Worm (Caenorhabditis elegans) whole organism, L1 larva: Measurements from ENCODE around the gene K09B11.4.

ENCODE experiments used
- C04F5.9 ChIP-seq: sonication (generic microtip); optimal IDR thresholded peaks from 2 replicates; lab custom pipeline; 2016; ENCODE audit warnings: missing genetic modification characterization, missing compliant biosample characterization
- C16A3.4 ChIP-seq: fragments of 150-350 bp; optimal IDR thresholded peaks from 2 replicates; lab custom pipeline; 2014; ENCODE audit warnings: missing biosample characterization, missing genetic modification characterization
- C34B4.2 ChIP-seq: sonication (generic microtip); optimal IDR thresholded peaks from 2 replicates; lab custom pipeline; 2017; ENCODE audit warnings: mild to moderate bottlenecking, missing genetic modification characterization, missing compliant biosample characterization
- Y116A8C.19 ChIP-seq: sonication (generic microtip); optimal IDR thresholded peaks from 2 replicates; lab custom pipeline; 2016; ENCODE audit warnings: missing compliant biosample characterization, missing genetic modification characterization, borderline replicate concordance
- alr-1 ChIP-seq: fragments of 200-800 bp; sonication (Bioruptor generic); optimal IDR thresholded peaks from 2 replicates; lab custom pipeline; 2018; ENCODE audit warnings: borderline replicate concordance, mild to moderate bottlenecking, missing genetic modification characterization, missing compliant biosample characterization
- aly-2 ChIP-seq: fragments of 150-350 bp; optimal IDR thresholded peaks from 2 replicates; lab custom pipeline; 2014; ENCODE audit warnings: missing biosample characterization, missing genetic modification characterization
- ama-1 ChIP-seq: fragments of 150-350 bp; optimal IDR thresholded peaks from 2 replicates; lab custom pipeline; 2014
- blmp-1 ChIP-seq: fragments of 150-350 bp; optimal IDR thresholded peaks from 2 replicates; lab custom pipeline; 2014; ENCODE audit warnings: missing biosample characterization, missing genetic modification characterization
- ceh-8 ChIP-seq: fragments of 200-800 bp; sonication (Bioruptor generic); optimal IDR thresholded peaks from 2 replicates; lab custom pipeline; 2018; ENCODE audit warnings: mild to moderate bottlenecking, missing genetic modification characterization, moderate library complexity, missing compliant biosample characterization
- ces-1 ChIP-seq: fragments of 150-350 bp; optimal IDR thresholded peaks from 2 replicates; lab custom pipeline; 2014; ENCODE audit warnings: missing biosample characterization, missing genetic modification reagents, missing genetic modification characterization
- efl-3 ChIP-seq: fragments of 200-800 bp; sonication (Bioruptor generic); optimal IDR thresholded peaks from 2 replicates; lab custom pipeline; 2018; ENCODE audit warnings: mild to moderate bottlenecking, missing genetic modification characterization, missing compliant biosample characterization
- elt-2 ChIP-seq: sonication (generic microtip); optimal IDR thresholded peaks from 2 replicates; lab custom pipeline; 2016; ENCODE audit warnings: missing genetic modification characterization, mild to moderate bottlenecking, inconsistent platforms, missing compliant biosample characterization, missing genetic modification reagents
- fkh-4 ChIP-seq: sonication (generic microtip); optimal IDR thresholded peaks from 2 replicates; lab custom pipeline; 2016; ENCODE audit warnings: missing compliant biosample characterization, missing genetic modification characterization, borderline replicate concordance
- fos-1 ChIP-seq: fragments of 150-350 bp; optimal IDR thresholded peaks from 2 replicates; lab custom pipeline; 2014; ENCODE audit warnings: missing biosample characterization, missing genetic modification characterization
- grh-1 ChIP-seq: fragments of 200-800 bp; sonication (Bioruptor generic); IDR thresholded peaks from 2 replicates; pipeline ENCODE4 v1.3.6; 2022; ENCODE audit warnings: missing genetic modification reagents, missing genetic modification characterization, missing compliant biosample characterization
- hpl-2 ChIP-seq: fragments of 150-350 bp; optimal IDR thresholded peaks from 2 replicates; lab custom pipeline; 2014; ENCODE audit warnings: missing biosample characterization, missing genetic modification reagents, missing genetic modification characterization
- irx-1 ChIP-seq: sonication (generic microtip); optimal IDR thresholded peaks from 2 replicates; lab custom pipeline; 2016; ENCODE audit warnings: missing genetic modification characterization, missing compliant biosample characterization
- lin-35 ChIP-seq, 2 experiments: fragments of 150-350 bp; optimal IDR thresholded peaks; 2 replicates each; lab custom pipeline; 2014; ENCODE audit warnings: missing biosample characterization in 2 of 2, missing genetic modification characterization in 2 of 2, missing genetic modification reagents in 2 of 2
- lin-39 ChIP-seq: fragments of 150-350 bp; optimal IDR thresholded peaks from 2 replicates; lab custom pipeline; 2014; ENCODE audit warnings: missing biosample characterization, missing genetic modification reagents, missing genetic modification characterization
- mab-9 ChIP-seq: fragments of 200-800 bp; sonication (Bioruptor generic); IDR thresholded peaks from 2 replicates; pipeline ENCODE4 v1.3.6; 2022; ENCODE audit warnings: missing genetic modification reagents, missing genetic modification characterization, missing compliant biosample characterization
- nhr-12 ChIP-seq: sonication (generic microtip); optimal IDR thresholded peaks from 2 replicates; lab custom pipeline; 2017; ENCODE audit warnings: missing biosample characterization, missing genetic modification characterization
- nhr-19 ChIP-seq: fragments of 200-800 bp; sonication (Bioruptor generic); conservative IDR thresholded peaks from 2 replicates; pipeline ENCODE4 v1.3.6; 2022; ENCODE audit warnings: missing genetic modification characterization, missing compliant biosample characterization
- nhr-20 ChIP-seq: sonication (generic microtip); optimal IDR thresholded peaks from 2 replicates; lab custom pipeline; 2016; ENCODE audit warnings: mild to moderate bottlenecking, missing genetic modification characterization, missing compliant biosample characterization
- nhr-28 ChIP-seq: fragments of 150-350 bp; optimal IDR thresholded peaks from 2 replicates; lab custom pipeline; 2014; ENCODE audit warnings: missing biosample characterization, missing genetic modification characterization
- nhr-47 ChIP-seq: sonication (generic microtip); optimal IDR thresholded peaks from 2 replicates; lab custom pipeline; 2016; ENCODE audit warnings: mild to moderate bottlenecking, missing genetic modification characterization, moderate library complexity, missing compliant biosample characterization
- nhr-71 ChIP-seq: sonication (generic microtip); optimal IDR thresholded peaks from 2 replicates; lab custom pipeline; 2016; ENCODE audit warnings: mild to moderate bottlenecking, missing genetic modification characterization, moderate library complexity, missing compliant biosample characterization
- nhr-76 ChIP-seq: sonication (generic microtip); optimal IDR thresholded peaks from 2 replicates; lab custom pipeline; 2017; ENCODE audit warnings: missing biosample characterization, missing genetic modification characterization
- nhr-84 ChIP-seq: sonication (generic microtip); optimal IDR thresholded peaks from 2 replicates; lab custom pipeline; 2017; ENCODE audit warnings: missing biosample characterization, missing genetic modification characterization
- nhr-85 ChIP-seq: sonication (generic microtip); peaks from one replicate; lab custom pipeline; 2016; ENCODE audit warnings: missing genetic modification characterization, inconsistent platforms, missing compliant biosample characterization
- nhr-90 ChIP-seq: sonication (generic microtip); optimal IDR thresholded peaks from 2 replicates; lab custom pipeline; 2016; ENCODE audit warnings: mild to moderate bottlenecking, missing genetic modification characterization, missing compliant biosample characterization; ENCODE audit not compliant: poor library complexity
- pax-3 ChIP-seq: fragments of 200-800 bp; sonication (Bioruptor generic); optimal IDR thresholded peaks from 2 replicates; lab custom pipeline; 2018; ENCODE audit warnings: mild to moderate bottlenecking, missing genetic modification characterization, moderate library complexity, missing compliant biosample characterization
- skn-1 ChIP-seq: fragments of 150-350 bp; optimal IDR thresholded peaks from 2 replicates; lab custom pipeline; 2014; ENCODE audit warnings: missing biosample characterization, missing genetic modification characterization
- snu-23 ChIP-seq: sonication (generic microtip); optimal IDR thresholded peaks from 2 replicates; lab custom pipeline; 2016; ENCODE audit warnings: missing genetic modification characterization, missing compliant biosample characterization
- sox-4 ChIP-seq: sonication (generic microtip); optimal IDR thresholded peaks from 2 replicates; lab custom pipeline; 2016; ENCODE audit warnings: missing genetic modification characterization, missing compliant biosample characterization
- sup-37 ChIP-seq: fragments of 200-800 bp; sonication (Bioruptor generic); optimal IDR thresholded peaks from 2 replicates; lab custom pipeline; 2018; ENCODE audit warnings: mild to moderate bottlenecking, missing genetic modification characterization, missing compliant biosample characterization
- tbx-2 ChIP-seq: sonication (generic microtip); optimal IDR thresholded peaks from 2 replicates; lab custom pipeline; 2016; ENCODE audit warnings: missing genetic modification characterization, missing compliant biosample characterization
- tlp-1 ChIP-seq: fragments of 150-350 bp; optimal IDR thresholded peaks from 2 replicates; lab custom pipeline; 2014; ENCODE audit warnings: missing biosample characterization, missing genetic modification characterization
- unc-30 ChIP-seq: sonication (generic microtip); optimal IDR thresholded peaks from 2 replicates; lab custom pipeline; 2017; ENCODE audit warnings: missing biosample characterization, missing genetic modification characterization
- xbp-1 ChIP-seq: sonication (generic microtip); optimal IDR thresholded peaks from 2 replicates; lab custom pipeline; 2016; ENCODE audit warnings: missing genetic modification characterization, missing compliant biosample characterization
- ztf-4 ChIP-seq: fragments of 150-350 bp; optimal IDR thresholded peaks from 2 replicates; lab custom pipeline; 2014; ENCODE audit warnings: missing biosample characterization, missing genetic modification characterization

K09B11.4 gene

DNA sequence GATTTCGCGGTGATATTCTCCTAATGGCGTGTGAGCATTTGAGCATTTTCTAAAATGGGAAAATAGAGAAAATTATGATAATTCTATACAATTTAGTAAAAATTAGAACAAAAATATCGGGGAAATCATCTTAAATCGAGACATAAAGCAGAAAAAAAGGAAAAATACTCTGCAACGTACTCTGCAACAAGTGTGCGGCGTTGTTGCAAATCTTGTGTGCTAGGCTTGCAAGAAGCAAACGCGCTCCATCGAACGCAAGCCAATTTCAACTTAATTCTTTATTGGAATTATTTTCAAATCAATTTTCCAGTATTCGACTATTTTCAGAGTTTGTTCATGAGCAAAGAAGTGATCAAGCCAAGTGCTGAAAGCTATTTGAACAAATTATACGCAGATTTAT lies 43.3 kb upstream of the K09B11.4 start, which contains the start of the genes Y62E10A.20, Y62E10A.23 and mdt-9 (continued):
- TF ChIP-seq nhr-19 (GFP tag; lab: Robert Waterston, UW), result peak; percentile 74
- TF ChIP-seq tlp-1, result no peak
- peak; percentile 94 for TF ChIP-seq C16A3.4 (tag; lab: Kevin White, UChicago)
- TF ChIP-seq ama-1 (lab: Kevin White, UChicago), result no peak
- peak; percentile 90 for TF ChIP-seq skn-1 (tag; lab: Kevin White, UChicago)
- no peak for TF ChIP-seq nhr-76 (tag; lab: Kevin White, UChicago)
- peak; percentile 78 to 87 for TF ChIP-seq lin-35 (GFP tag; optimal IDR thresholded peaks at IDR 0.05; lab: Kevin White, UChicago)
- TF ChIP-seq mab-9 (GFP tag; lab: Robert Waterston, UW), result no peak
- peak; percentile 54 for TF ChIP-seq irx-1 (tag; lab: Kevin White, UChicago)
- TF ChIP-seq aly-2 (tag; lab: Kevin White, UChicago), result peak; percentile 42
- no peak for TF ChIP-seq nhr-84
- peak; percentile 58 for TF ChIP-seq lin-39 (tag; lab: Kevin White, UChicago)
- TF ChIP-seq grh-1 (GFP tag; lab: Robert Waterston, UW), result 0 out of 2 replicates have a peak, but pooled peaks have one; percentile 32
- TF ChIP-seq nhr-28, result no peak
- no peak for TF ChIP-seq unc-30
- no peak for TF ChIP-seq fkh-4 (tag; lab: Kevin White, UChicago)
- TF ChIP-seq C34B4.2 (tag; lab: Kevin White, UChicago), result no peak
- peak; percentile 78 for TF ChIP-seq nhr-85 (tag; lab: Kevin White, UChicago)
- TF ChIP-seq ztf-4, result no peak
- peak; percentile 75 for TF ChIP-seq blmp-1 (tag; lab: Kevin White, UChicago)
- peak; percentile 12 for TF ChIP-seq elt-2 (tag; lab: Kevin White, UChicago)
- no peak for TF ChIP-seq efl-3 (GFP tag; lab: Kevin White, UChicago)
- TF ChIP-seq alr-1 (tag; lab: Kevin White, UChicago), result no peak
- TF ChIP-seq pax-3 (tag; lab: Kevin White, UChicago), result peak; percentile 31
- TF ChIP-seq Y116A8C.19 (tag; lab: Kevin White, UChicago), result no peak
- peak; percentile 24 for TF ChIP-seq C04F5.9
- peak; percentile 65 for TF ChIP-seq nhr-90 (tag; lab: Kevin White, UChicago)
- peak; percentile 84 for TF ChIP-seq nhr-47 (tag; lab: Kevin White, UChicago)
- no peak for TF ChIP-seq ces-1 (GFP tag; lab: Kevin White, UChicago)
- no peak for TF ChIP-seq ceh-8 (GFP tag; lab: Kevin White, UChicago)
- no peak for TF ChIP-seq sup-37
- TF ChIP-seq nhr-12 (tag; lab: Kevin White, UChicago), result no peak

DNA sequence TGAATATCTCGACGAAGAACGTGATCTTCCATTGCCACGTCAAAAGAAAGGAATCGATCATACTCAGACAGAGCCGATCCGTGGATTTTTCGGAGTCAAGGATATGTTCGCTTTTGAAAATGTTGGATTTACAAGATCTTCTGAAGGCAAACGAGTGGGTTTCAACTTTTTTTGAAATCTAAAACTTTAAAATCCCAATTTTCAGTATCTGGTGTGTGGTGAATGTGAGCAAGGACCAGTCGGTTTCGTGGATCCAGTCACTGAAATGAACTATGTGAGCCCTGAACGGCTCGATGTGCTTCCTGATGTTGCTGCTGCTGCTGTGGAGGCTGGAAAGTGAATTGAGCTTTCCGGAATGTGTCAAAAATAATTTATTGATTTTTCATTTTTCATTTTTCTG lies 42.4 kb upstream of the K09B11.4 start, which contains the start of gene lsm-3:
lsm-3 (plus strand) TSS at position 301 of the 400 bp plus-strand sequence.
- TF ChIP-seq ceh-8 (GFP tag; lab: Kevin White, UChicago) (no peak), sox-4 (no peak)

- no peak for TF ChIP-seq hpl-2 (GFP tag; lab: Kevin White, UChicago)
- TF ChIP-seq nhr-85 (tag; lab: Kevin White, UChicago), result peak; percentile 65
- TF ChIP-seq aly-2 (tag; lab: Kevin White, UChicago), result peak; percentile 47
- peak; percentile 16 for TF ChIP-seq nhr-47 (tag; lab: Kevin White, UChicago)
- TF ChIP-seq grh-1 (GFP tag; lab: Robert Waterston, UW), result no peak
- peak; percentile 42 for TF ChIP-seq nhr-71 (tag; lab: Kevin White, UChicago)
- TF ChIP-seq C34B4.2 (tag; lab: Kevin White, UChicago), result no peak
- peak; percentile 12 for TF ChIP-seq tbx-2 (tag; lab: Kevin White, UChicago)
- TF ChIP-seq nhr-90 (tag; lab: Kevin White, UChicago), result peak; percentile 30
- no peak for TF ChIP-seq xbp-1 (tag; lab: Kevin White, UChicago)
- peak; percentile 3 for TF ChIP-seq nhr-20 (tag; lab: Kevin White, UChicago)
- no peak for TF ChIP-seq fos-1 (tag; lab: Kevin White, UChicago)
- TF ChIP-seq snu-23 (GFP tag; lab: Kevin White, UChicago), result peak; percentile 17
- TF ChIP-seq unc-30, result no peak
Measured at ce11 chrIV:13388779-13389178, 40.6 kb upstream of the K09B11.4 start.
